Fruit fly (Drosophila melanogaster) whole organism, embryonic: ENCODE measurements around the gene CG6067.

Experiments used
- Ada2b ChIP-seq: fragments of 200-800 bp; sonication (Bioruptor generic); IDR thresholded peaks from 2 replicates; pipeline ENCODE4 v1.3.6; 2022; ENCODE audit warnings: missing biosample characterization, missing genetic modification characterization
- Bgb ChIP-seq: fragments of 200-800 bp; sonication (Bioruptor generic); IDR thresholded peaks from 2 replicates; pipeline ENCODE4 v1.3.6; 2022; ENCODE audit warnings: missing biosample characterization, missing genetic modification characterization; ENCODE audit not compliant: partially characterized antibody
- CG1024 ChIP-seq: fragments of 200-800 bp; sonication (Bioruptor generic); IDR thresholded peaks from 2 replicates; pipeline ENCODE4 v1.3.6; 2022; ENCODE audit warnings: missing biosample characterization, missing genetic modification characterization
- CG10366 ChIP-seq: fragments of 200-800 bp; sonication (Bioruptor generic); IDR thresholded peaks from 2 replicates; pipeline ENCODE4 v1.3.6; 2022; ENCODE audit warnings: missing biosample characterization, missing genetic modification characterization
- CG10959 ChIP-seq: fragments of 200-800 bp; sonication (Bioruptor generic); IDR thresholded peaks from 2 replicates; pipeline ENCODE4 v1.3.6; 2022; ENCODE audit warnings: missing biosample characterization, missing genetic modification characterization
- CG12155 ChIP-seq: fragments of 200-800 bp; sonication (Bioruptor generic); optimal IDR thresholded peaks from 3 replicates; lab custom pipeline; 2016; ENCODE audit warnings: missing biosample characterization, missing genetic modification characterization
- CG1233 ChIP-seq: fragments of 200-800 bp; sonication (Bioruptor generic); optimal IDR thresholded peaks from 4 replicates; lab custom pipeline; 2018; ENCODE audit warnings: missing biosample characterization, mild to moderate bottlenecking, missing genetic modification characterization
- CG13287 ChIP-seq: fragments of 200-800 bp; sonication (Bioruptor generic); IDR thresholded peaks from 2 replicates; pipeline ENCODE4 v1.3.6; 2022; ENCODE audit warnings: missing biosample characterization, missing genetic modification characterization; ENCODE audit not compliant: partially characterized antibody
- CG13775 ChIP-seq: fragments of 200-800 bp; sonication (Bioruptor generic); optimal IDR thresholded peaks from 3 replicates; lab custom pipeline; 2017; ENCODE audit warnings: missing biosample characterization, mild to moderate bottlenecking, missing genetic modification characterization
- CG17912 ChIP-seq: fragments of 200-800 bp; sonication (Bioruptor generic); optimal IDR thresholded peaks from 2 replicates; lab custom pipeline; 2018; ENCODE audit warnings: missing biosample characterization, mild to moderate bottlenecking, missing genetic modification characterization
- CG18011 ChIP-seq: fragments of 200-800 bp; sonication (Bioruptor generic); optimal IDR thresholded peaks from 2 replicates; lab custom pipeline; 2017; ENCODE audit warnings: missing biosample characterization, missing genetic modification characterization, mild to moderate bottlenecking, moderate library complexity, missing genotype
- CG2120 ChIP-seq: fragments of 200-800 bp; sonication (Bioruptor generic); optimal IDR thresholded peaks from 3 replicates; lab custom pipeline; 2016; ENCODE audit warnings: missing biosample characterization, missing genetic modification characterization
- CG31224 ChIP-seq: fragments of 200-800 bp; sonication (Bioruptor generic); IDR thresholded peaks from 2 replicates; pipeline ENCODE4 v1.3.6; 2022; ENCODE audit warnings: missing biosample characterization, missing genetic modification characterization
- CG3838 ChIP-seq: fragments of 200-800 bp; sonication (Bioruptor generic); optimal IDR thresholded peaks from 3 replicates; lab custom pipeline; 2016; ENCODE audit warnings: missing biosample characterization, missing genetic modification characterization
- CG6654 ChIP-seq: fragments of 200-800 bp; sonication (Bioruptor generic); optimal IDR thresholded peaks from 2 replicates; lab custom pipeline; 2017; ENCODE audit warnings: missing biosample characterization, mild to moderate bottlenecking, missing genetic modification characterization
- CG6813 ChIP-seq: fragments of 200-800 bp; sonication (Bioruptor generic); optimal IDR thresholded peaks from 2 replicates; lab custom pipeline; 2017; ENCODE audit warnings: missing biosample characterization, missing genetic modification characterization, mild to moderate bottlenecking, moderate library complexity, missing genetic modification reagents
- CG7745 ChIP-seq: fragments of 200-800 bp; sonication (Bioruptor generic); optimal IDR thresholded peaks from 2 replicates; lab custom pipeline; 2018; ENCODE audit warnings: missing biosample characterization, mild to moderate bottlenecking, missing genetic modification characterization, moderate library complexity
- CG7786 ChIP-seq: fragments of 200-800 bp; sonication (Bioruptor generic); optimal IDR thresholded peaks from 2 replicates; lab custom pipeline; 2016; ENCODE audit warnings: missing biosample characterization, missing genetic modification characterization
- CG7987 ChIP-seq: fragments of 200-800 bp; sonication (Bioruptor generic); optimal IDR thresholded peaks from 2 replicates; lab custom pipeline; 2018; ENCODE audit warnings: missing biosample characterization, mild to moderate bottlenecking, missing genetic modification characterization, moderate library complexity
- CG8290 ChIP-seq, 3 experiments: fragments of 200-800 bp; sonication (Bioruptor generic); optimal IDR thresholded peaks; 2 replicates each; lab custom pipeline; 2016 to 2019; ENCODE audit warnings: missing biosample characterization in 3 of 3, missing genetic modification characterization in 3 of 3, mild to moderate bottlenecking in 2 of 3, moderate library complexity in 1 of 3
- CG9727 ChIP-seq: fragments of 200-800 bp; sonication (Bioruptor generic); optimal IDR thresholded peaks from 3 replicates; lab custom pipeline; 2017; ENCODE audit warnings: missing biosample characterization, mild to moderate bottlenecking, missing genetic modification characterization
- CG9932 ChIP-seq: fragments of 200-800 bp; sonication (Bioruptor generic); IDR thresholded peaks from 2 replicates; pipeline ENCODE4 v1.3.6; 2022; ENCODE audit warnings: missing biosample characterization, missing genetic modification characterization
- CHES-1-like ChIP-seq: fragments of 200-800 bp; sonication (Bioruptor generic); optimal IDR thresholded peaks from 2 replicates; lab custom pipeline; 2016; ENCODE audit warnings: missing biosample characterization, missing genetic modification characterization
- Dref ChIP-seq: fragments of 200-800 bp; sonication (Bioruptor generic); IDR thresholded peaks from 2 replicates; pipeline ENCODE4 v1.3.6; 2022; ENCODE audit warnings: missing biosample characterization, missing genetic modification characterization
- Gug ChIP-seq: fragments of 200-800 bp; sonication (Bioruptor generic); IDR thresholded peaks from 4 replicates; pipeline ENCODE4 v1.3.6; 2022; ENCODE audit warnings: missing biosample characterization, missing genetic modification characterization
- H15 ChIP-seq: fragments of 200-800 bp; sonication (Bioruptor generic); IDR thresholded peaks from 3 replicates; pipeline ENCODE4 v1.3.6; 2022; ENCODE audit warnings: missing biosample characterization, missing genetic modification characterization
- Hand ChIP-seq: fragments of 200-800 bp; sonication (Bioruptor generic); optimal IDR thresholded peaks from 2 replicates; lab custom pipeline; 2017; ENCODE audit warnings: mild to moderate bottlenecking, missing biosample characterization, missing genetic modification reagents, missing genetic modification characterization
- HmgZ ChIP-seq: fragments of 200-800 bp; sonication (Bioruptor generic); optimal IDR thresholded peaks from 2 replicates; lab custom pipeline; 2018; ENCODE audit warnings: missing biosample characterization, mild to moderate bottlenecking, missing genetic modification characterization
- Meics ChIP-seq: fragments of 200-800 bp; sonication (Bioruptor generic); optimal IDR thresholded peaks from 2 replicates; lab custom pipeline; 2017; ENCODE audit warnings: missing biosample characterization, mild to moderate bottlenecking, missing genetic modification characterization
- Myb ChIP-seq: fragments of 200-800 bp; sonication (Bioruptor generic); optimal IDR thresholded peaks from 2 replicates; lab custom pipeline; 2016; ENCODE audit warnings: missing biosample characterization, missing genetic modification characterization
- TFAM ChIP-seq: fragments of 200-800 bp; sonication (Bioruptor generic); optimal IDR thresholded peaks from 2 replicates; lab custom pipeline; 2017; ENCODE audit warnings: missing biosample characterization, missing genetic modification characterization, inconsistent platforms
- Xbp1 ChIP-seq: fragments of 200-800 bp; sonication (Bioruptor generic); optimal IDR thresholded peaks from 3 replicates; lab custom pipeline; 2016; ENCODE audit warnings: missing biosample characterization, mild to moderate bottlenecking, missing genetic modification characterization
- ap ChIP-seq: fragments of 200-800 bp; sonication (Bioruptor generic); IDR thresholded peaks from 2 replicates; pipeline ENCODE4 v1.3.6; 2022; ENCODE audit warnings: missing biosample characterization, missing genetic modification characterization
- cas ChIP-seq: fragments of 200-800 bp; sonication (Bioruptor generic); IDR thresholded peaks from 2 replicates; pipeline ENCODE4 v1.3.6; 2022; ENCODE audit warnings: missing biosample characterization, missing genetic modification characterization
- dati ChIP-seq: fragments of 200-800 bp; sonication (Bioruptor generic); IDR thresholded peaks from 2 replicates; pipeline ENCODE4 v1.3.6; 2022; ENCODE audit warnings: missing biosample characterization, missing genetic modification characterization
- dmrt99B ChIP-seq: fragments of 200-800 bp; sonication (Bioruptor generic); optimal IDR thresholded peaks from 2 replicates; lab custom pipeline; 2018; ENCODE audit warnings: missing biosample characterization, mild to moderate bottlenecking, missing genetic modification characterization, moderate library complexity
- fd96Cb ChIP-seq: fragments of 200-800 bp; sonication (Bioruptor generic); optimal IDR thresholded peaks from 2 replicates; lab custom pipeline; 2018; ENCODE audit warnings: missing biosample characterization, mild to moderate bottlenecking, missing genetic modification characterization, moderate library complexity
- hb ChIP-seq: fragments of 200-800 bp; sonication (Bioruptor generic); IDR thresholded peaks from 3 replicates; pipeline ENCODE4 v1.3.6; 2022; ENCODE audit warnings: missing biosample characterization, missing genetic modification characterization; ENCODE audit not compliant: partially characterized antibody
- knrl ChIP-seq: fragments of 200-800 bp; sonication (Bioruptor generic); IDR thresholded peaks from 3 replicates; pipeline ENCODE4 v1.3.6; 2022; ENCODE audit warnings: missing biosample characterization, missing genetic modification characterization; ENCODE audit not compliant: partially characterized antibody
- nerfin-2 ChIP-seq: fragments of 200-800 bp; sonication (Bioruptor generic); IDR thresholded peaks from 2 replicates; pipeline ENCODE4 v1.3.6; 2022; ENCODE audit warnings: missing biosample characterization, missing genetic modification characterization; ENCODE audit not compliant: partially characterized antibody
- run ChIP-seq: fragments of 200-800 bp; sonication (Bioruptor generic); optimal IDR thresholded peaks from 3 replicates; lab custom pipeline; 2018; ENCODE audit warnings: missing biosample characterization, mild to moderate bottlenecking, missing genetic modification characterization
- slbo ChIP-seq: fragments of 200-800 bp; sonication (Bioruptor generic); IDR thresholded peaks from 2 replicates; pipeline ENCODE4 v1.3.6; 2022; ENCODE audit warnings: missing biosample characterization, missing genetic modification characterization
- tap ChIP-seq: fragments of 200-800 bp; optimal IDR thresholded peaks from 3 replicates; lab custom pipeline; 2019; ENCODE audit warnings: missing biosample characterization, mild to moderate bottlenecking, missing genetic modification characterization, moderate library complexity
- tgo ChIP-seq: fragments of 200-800 bp; sonication (Bioruptor generic); IDR thresholded peaks from 3 replicates; pipeline ENCODE4 v1.3.6; 2022; ENCODE audit warnings: missing biosample characterization, missing genetic modification characterization
- tio ChIP-seq: fragments of 200-800 bp; sonication (Bioruptor generic); optimal IDR thresholded peaks from 2 replicates; lab custom pipeline; 2017; ENCODE audit warnings: missing biosample characterization, missing genetic modification characterization, inconsistent platforms
- ttk ChIP-seq: fragments of 200-800 bp; sonication (Bioruptor generic); IDR thresholded peaks from 2 replicates; pipeline ENCODE4 v2.1.2; 2022; ENCODE audit warnings: missing biosample characterization, missing genetic modification characterization
- tx ChIP-seq: fragments of 200-800 bp; sonication (Bioruptor generic); optimal IDR thresholded peaks from 2 replicates; lab custom pipeline; 2016; ENCODE audit warnings: missing biosample characterization, missing genetic modification characterization
- unc-4 ChIP-seq: fragments of 200-800 bp; sonication (Bioruptor generic); IDR thresholded peaks from 2 replicates; pipeline ENCODE4 v1.3.6; 2022; ENCODE audit warnings: missing biosample characterization, missing genetic modification characterization; ENCODE audit not compliant: partially characterized antibody
- wor ChIP-seq: fragments of 200-800 bp; sonication (Bioruptor generic); IDR thresholded peaks from 2 replicates; pipeline ENCODE4 v1.3.6; 2022; ENCODE audit warnings: missing biosample characterization, missing genetic modification characterization
- zf30C ChIP-seq: fragments of 200-800 bp; sonication (Bioruptor generic); optimal IDR thresholded peaks from 3 replicates; lab custom pipeline; 2018; ENCODE audit warnings: missing biosample characterization, mild to moderate bottlenecking, missing genetic modification characterization

The CG6067 gene

dm6 chrX:5932345-5932995 is 23.0 kb upstream of the CG6067 start (continued):
- peak; percentile 3 for TF ChIP-seq CG2120 (GFP tag; lab: Kevin White, UChicago)
- TF ChIP-seq CHES-1-like (GFP tag; lab: Kevin White, UChicago) = peak; percentile 14
- no peak for TF ChIP-seq wor (GFP tag; lab: Robert Waterston, UW)
- no peak for TF ChIP-seq CG10959 (GFP tag; lab: Robert Waterston, UW)
- no peak for TF ChIP-seq TFAM (GFP tag; lab: Kevin White, UChicago)
- no peak for TF ChIP-seq CG6654 (GFP tag; lab: Kevin White, UChicago)
- TF ChIP-seq CG17912 (GFP tag; lab: Kevin White, UChicago) = no peak
- 0 out of 4 replicates have a peak, but pooled peaks have one; percentile 19 for TF ChIP-seq Gug
- no peak for TF ChIP-seq CG18011 (GFP tag; lab: Kevin White, UChicago)
- TF ChIP-seq slbo (GFP tag; lab: Robert Waterston, UW) = no peak
- TF ChIP-seq CG13775 (GFP tag; lab: Kevin White, UChicago) = no peak
- TF ChIP-seq unc-4 (GFP tag; lab: Robert Waterston, UW) = no peak
- no peak for TF ChIP-seq CG31224
- no peak for TF ChIP-seq nerfin-2
- peak; percentile 14 for TF ChIP-seq dmrt99B (tag; lab: Kevin White, UChicago)
- 0 out of 2 replicates have a peak, but pooled peaks have one; percentile 13 for TF ChIP-seq CG9932
- no peak for TF ChIP-seq Meics (GFP tag; lab: Kevin White, UChicago)
- no peak for TF ChIP-seq CG13287 (GFP tag; lab: Robert Waterston, UW)
- TF ChIP-seq CG7745 (tag; lab: Kevin White, UChicago) = no peak
- no peak for TF ChIP-seq tio (GFP tag; lab: Kevin White, UChicago)
- TF ChIP-seq tap (tag; lab: Kevin White, UChicago) = no peak
- TF ChIP-seq CG7786 (GFP tag; lab: Kevin White, UChicago) = no peak
- no peak for TF ChIP-seq fd96Cb
- no peak for TF ChIP-seq ttk
- TF ChIP-seq Hand = no peak
- no peak for TF ChIP-seq CG9727 (GFP tag; lab: Kevin White, UChicago)
- TF ChIP-seq tx (GFP tag; lab: Kevin White, UChicago) = no peak
- TF ChIP-seq ap (GFP tag; lab: Robert Waterston, UW) = no peak
- TF ChIP-seq H15 (GFP tag; lab: Robert Waterston, UW) = no peak
- no peak for TF ChIP-seq HmgZ (tag; lab: Kevin White, UChicago)
- TF ChIP-seq Dref (GFP tag; lab: Robert Waterston, UW) = no peak
- no peak for TF ChIP-seq cas (GFP tag; lab: Robert Waterston, UW)
- no peak for TF ChIP-seq Xbp1 (GFP tag; lab: Kevin White, UChicago)
- no peak for TF ChIP-seq run (tag; lab: Kevin White, UChicago)
- no peak for TF ChIP-seq knrl
- peak; percentile 8; the same call in 1 of the 2 replicates for TF ChIP-seq CG10366
- no peak for TF ChIP-seq CG12155 (GFP tag; lab: Kevin White, UChicago)
- no peak for TF ChIP-seq zf30C (GFP tag; lab: Kevin White, UChicago)
- no peak for TF ChIP-seq CG7987 (GFP tag; lab: Kevin White, UChicago)
- no peak for TF ChIP-seq Bgb (GFP tag; lab: Robert Waterston, UW)
- no peak for TF ChIP-seq CG1233 (GFP tag; lab: Kevin White, UChicago)
- TF ChIP-seq CG1024 = no peak
- no peak for TF ChIP-seq Ada2b (GFP tag; lab: Robert Waterston, UW)
- TF ChIP-seq hb (GFP tag; lab: Robert Waterston, UW) = no peak
- TF ChIP-seq Myb = no peak
- TF ChIP-seq CG6813 (GFP tag; lab: Kevin White, UChicago) = no peak
- TF ChIP-seq CG8290 (GFP tag; optimal IDR thresholded peaks at IDR 0.05; lab: Kevin White, UChicago) = no peak
- TF ChIP-seq CG8290 (tag; optimal IDR thresholded peaks at IDR 0.05; lab: Kevin White, UChicago) = no peak
- no peak for TF ChIP-seq tgo (GFP tag; lab: Robert Waterston, UW)
- TF ChIP-seq dati (GFP tag; lab: Robert Waterston, UW) = no peak
- no peak for TF ChIP-seq CG3838 (GFP tag; lab: Kevin White, UChicago)
